Worm (Caenorhabditis elegans): ENCODE measurements around the gene F09E5.11.

DNA sequence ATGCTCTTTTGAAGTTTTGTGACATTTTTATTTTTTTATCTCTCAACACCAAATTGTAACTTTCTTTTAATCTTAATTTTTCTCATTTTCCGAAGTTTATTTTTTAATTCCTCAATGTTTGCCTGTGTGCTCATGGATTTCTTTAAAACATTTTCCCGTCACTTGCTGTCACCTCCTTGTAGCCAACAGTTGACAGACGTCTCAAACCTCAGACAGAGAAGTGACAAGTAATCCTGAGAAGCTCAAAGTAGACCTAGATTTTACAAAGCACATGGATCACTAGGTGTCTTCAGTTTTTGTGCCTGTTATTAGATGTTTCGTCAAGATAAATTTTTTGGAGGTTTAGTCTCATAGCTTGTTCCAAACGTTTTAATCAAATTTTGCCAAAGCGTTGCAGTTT, 48.3 kb downstream of the F09E5.11 start:
- TF ChIP-seq ztf-23 (GFP tag; IDR thresholded peaks at IDR 0.05) = no peak
- no peak for TF ChIP-seq cog-1 (tag; optimal IDR thresholded peaks at IDR 0.05)
- TF ChIP-seq ztf-29 (GFP tag; IDR thresholded peaks at IDR 0.05) = no peak
- no peak for TF ChIP-seq ref-1 (GFP tag; conservative IDR thresholded peaks at IDR 0.05)
- TF ChIP-seq flt-1 (GFP tag; IDR thresholded peaks at IDR 0.05) = no peak
- TF ChIP-seq med-1 (GFP tag; optimal IDR thresholded peaks at IDR 0.05; ENCODE audit: insufficient read depth) = no peak
- TF ChIP-seq tab-1 (GFP tag; IDR thresholded peaks at IDR 0.05) = no peak
